Worm (Caenorhabditis elegans) whole organism, early embryonic: ENCODE data around the gene srr-10.

Experiments used
- B0310.2 ChIP-seq: sonication (generic microtip); optimal IDR thresholded peaks from 2 replicates; lab custom pipeline; 2016; ENCODE audit warnings: mild to moderate bottlenecking, missing genetic modification characterization, missing compliant biosample characterization
- F13C5.2 ChIP-seq: sonication (generic microtip); optimal IDR thresholded peaks from 2 replicates; lab custom pipeline; 2017; ENCODE audit warnings: mild to moderate bottlenecking, missing genetic modification characterization, inconsistent platforms, missing compliant biosample characterization
- aly-1 ChIP-seq: sonication (generic microtip); optimal IDR thresholded peaks from 2 replicates; lab custom pipeline; 2016; ENCODE audit warnings: missing genetic modification characterization, missing compliant biosample characterization
- ama-1 ChIP-seq: fragments of 150-350 bp; optimal IDR thresholded peaks from 2 replicates; lab custom pipeline; 2014
- ceh-13 ChIP-seq: fragments of 200-800 bp; sonication (Bioruptor generic); optimal IDR thresholded peaks from 2 replicates; lab custom pipeline; 2018; ENCODE audit warnings: mild to moderate bottlenecking, missing genetic modification characterization, missing compliant biosample characterization
- ceh-36 ChIP-seq: sonication (generic microtip); optimal IDR thresholded peaks from 2 replicates; lab custom pipeline; 2016; ENCODE audit warnings: missing genetic modification characterization, inconsistent platforms, missing compliant biosample characterization
- ets-7 ChIP-seq: sonication (generic microtip); optimal IDR thresholded peaks from 2 replicates; lab custom pipeline; 2016; ENCODE audit warnings: missing genotype, missing genetic modification characterization, missing compliant biosample characterization
- flt-1 ChIP-seq: fragments of 200-800 bp; sonication (Bioruptor generic); IDR thresholded peaks from 2 replicates; pipeline ENCODE4 v1.3.6; 2022; ENCODE audit warnings: missing genetic modification characterization, missing compliant biosample characterization
- hmbx-1 ChIP-seq: sonication (generic microtip); optimal IDR thresholded peaks from 2 replicates; lab custom pipeline; 2016; ENCODE audit warnings: mild to moderate bottlenecking, missing genetic modification characterization, missing compliant biosample characterization
- hmg-4 ChIP-seq: fragments of 200-800 bp; sonication (Bioruptor generic); optimal IDR thresholded peaks from 2 replicates; lab custom pipeline; 2018; ENCODE audit warnings: mild to moderate bottlenecking, missing genetic modification characterization, missing compliant biosample characterization
- hnd-1 ChIP-seq: sonication (generic microtip); optimal IDR thresholded peaks from 2 replicates; lab custom pipeline; 2016; ENCODE audit warnings: missing genetic modification characterization, missing compliant biosample characterization
- pes-1 ChIP-seq: fragments of 200-800 bp; sonication (Bioruptor generic); IDR thresholded peaks from 2 replicates; pipeline ENCODE4 v1.3.6; 2022; ENCODE audit warnings: missing genetic modification reagents, missing genetic modification characterization, missing compliant biosample characterization
- scrt-1 ChIP-seq: fragments of 200-800 bp; sonication (Bioruptor generic); IDR thresholded peaks from 2 replicates; pipeline ENCODE4 v1.3.6; 2022; ENCODE audit warnings: missing genetic modification characterization, missing compliant biosample characterization
- sea-1 ChIP-seq: fragments of 200-800 bp; sonication (Bioruptor generic); conservative IDR thresholded peaks from 2 replicates; pipeline ENCODE4 v1.3.6; 2022; ENCODE audit warnings: missing genetic modification characterization, missing compliant biosample characterization
- tbx-11 ChIP-seq: fragments of 200-800 bp; sonication (Bioruptor generic); IDR thresholded peaks from 2 replicates; pipeline ENCODE4 v1.3.6; 2022; ENCODE audit warnings: missing genetic modification characterization, missing compliant biosample characterization
- tbx-37 ChIP-seq: fragments of 200-800 bp; sonication (Bioruptor generic); conservative IDR thresholded peaks from 2 replicates; pipeline ENCODE4 v1.3.6; 2022; ENCODE audit warnings: missing genetic modification reagents, missing genetic modification characterization, missing compliant biosample characterization
- tra-4 ChIP-seq: sonication (generic microtip); optimal IDR thresholded peaks from 2 replicates; lab custom pipeline; 2017; ENCODE audit warnings: missing genetic modification characterization, missing compliant biosample characterization

The srr-10 gene

ce11 chrV:7754557-7754956 is 19.1 kb downstream of the srr-10 start, which contains the start of gene T05B11.4:
T05B11.4 (minus strand) TSS chrV:7754657.
- no peak for TF ChIP-seq flt-1 (GFP tag; lab: Robert Waterston, UW)
- TF ChIP-seq hnd-1, result no peak
- no peak for TF ChIP-seq tbx-11
- no peak for TF ChIP-seq ets-7 (tag; lab: Kevin White, UChicago)
- no peak for TF ChIP-seq tbx-37 (GFP tag; lab: Robert Waterston, UW)
- TF ChIP-seq hmbx-1, result no peak
- TF ChIP-seq tra-4 (tag; lab: Kevin White, UChicago), result no peak
- TF ChIP-seq ama-1 (lab: Kevin White, UChicago), result no peak
- no peak for TF ChIP-seq ceh-13 (GFP tag; lab: Kevin White, UChicago)
- no peak for TF ChIP-seq F13C5.2 (tag; lab: Kevin White, UChicago)
- no peak for TF ChIP-seq ceh-36 (tag; lab: Kevin White, UChicago)
- TF ChIP-seq sea-1 (GFP tag; lab: Robert Waterston, UW), result no peak
- TF ChIP-seq aly-1 (tag; lab: Kevin White, UChicago), result no peak
- no peak for TF ChIP-seq hmg-4
- no peak for TF ChIP-seq pes-1 (GFP tag; lab: Robert Waterston, UW)
- no peak for TF ChIP-seq scrt-1 (GFP tag; lab: Robert Waterston, UW)

- no peak for TF ChIP-seq scrt-1 (GFP tag; lab: Robert Waterston, UW)
- no peak for TF ChIP-seq ama-1 (lab: Kevin White, UChicago)
- no peak for TF ChIP-seq ceh-36 (tag; lab: Kevin White, UChicago)
- TF ChIP-seq hnd-1, result no peak
- no peak for TF ChIP-seq aly-1 (tag; lab: Kevin White, UChicago)
- no peak for TF ChIP-seq tra-4 (tag; lab: Kevin White, UChicago)
- TF ChIP-seq ets-7 (tag; lab: Kevin White, UChicago), result no peak
- no peak for TF ChIP-seq hmbx-1
- no peak for TF ChIP-seq flt-1 (GFP tag; lab: Robert Waterston, UW)
- TF ChIP-seq ceh-13 (GFP tag; lab: Kevin White, UChicago), result no peak
- no peak for TF ChIP-seq tbx-11
- TF ChIP-seq pes-1 (GFP tag; lab: Robert Waterston, UW), result no peak
- TF ChIP-seq B0310.2 (tag; lab: Kevin White, UChicago), result no peak
- TF ChIP-seq hmg-4, result no peak
- TF ChIP-seq tbx-37 (GFP tag; lab: Robert Waterston, UW), result no peak
- TF ChIP-seq F13C5.2 (tag; lab: Kevin White, UChicago), result no peak
- TF ChIP-seq sea-1 (GFP tag; lab: Robert Waterston, UW), result no peak
Measured at ce11 chrV:7755991-7756390, 20.6 kb downstream of the srr-10 start.

ce11 chrV:7759270-7759669 is 23.9 kb downstream of the srr-10 start:
- TF ChIP-seq F13C5.2 (tag; lab: Kevin White, UChicago) (no peak), pes-1 (GFP tag; lab: Robert Waterston, UW) (no peak), ama-1 (lab: Kevin White, UChicago) (no peak), sea-1 (GFP tag; lab: Robert Waterston, UW) (no peak), hmg-4 (no peak), B0310.2 (tag; lab: Kevin White, UChicago) (no peak), ceh-13 (GFP tag; lab: Kevin White, UChicago) (no peak), ceh-36 (tag; lab: Kevin White, UChicago) (no peak), aly-1 (tag; lab: Kevin White, UChicago) (no peak), hmbx-1 (no peak), tbx-11 (no peak)

- TF ChIP-seq tbx-37 (GFP tag; lab: Robert Waterston, UW) (no peak), ceh-36 (tag; lab: Kevin White, UChicago) (no peak), tbx-11 (no peak), aly-1 (tag; lab: Kevin White, UChicago) (no peak), hnd-1 (no peak), B0310.2 (tag; lab: Kevin White, UChicago) (no peak), ceh-13 (GFP tag; lab: Kevin White, UChicago) (no peak), ets-7 (tag; lab: Kevin White, UChicago) (no peak), ama-1 (lab: Kevin White, UChicago) (no peak), hmg-4 (no peak), pes-1 (GFP tag; lab: Robert Waterston, UW) (no peak), tra-4 (tag; lab: Kevin White, UChicago) (no peak), flt-1 (GFP tag; lab: Robert Waterston, UW) (no peak)
Measured at ce11 chrV:7760174-7760573, 24.8 kb downstream of the srr-10 start, which contains the start of gene hint-3. hint-3 (plus strand) TSS chrV:7760474.

ce11 chrV:7761906-7762305 is 26.5 kb downstream of the srr-10 start:
- TF ChIP-seq flt-1 (GFP tag; lab: Robert Waterston, UW) (no peak), F13C5.2 (tag; lab: Kevin White, UChicago) (no peak), ceh-36 (tag; lab: Kevin White, UChicago) (no peak), aly-1 (tag; lab: Kevin White, UChicago) (no peak), hmbx-1 (no peak), sea-1 (GFP tag; lab: Robert Waterston, UW) (no peak), ama-1 (lab: Kevin White, UChicago) (no peak), hmg-4 (no peak), scrt-1 (GFP tag; lab: Robert Waterston, UW) (no peak), pes-1 (GFP tag; lab: Robert Waterston, UW) (no peak), hnd-1 (no peak), ets-7 (tag; lab: Kevin White, UChicago) (no peak)

- TF ChIP-seq hmbx-1, result no peak
- TF ChIP-seq ceh-36 (tag; lab: Kevin White, UChicago), result no peak
- TF ChIP-seq F13C5.2 (tag; lab: Kevin White, UChicago), result no peak
- no peak for TF ChIP-seq tbx-11
- no peak for TF ChIP-seq flt-1 (GFP tag; lab: Robert Waterston, UW)
- no peak for TF ChIP-seq hnd-1
- TF ChIP-seq pes-1 (GFP tag; lab: Robert Waterston, UW), result no peak
- TF ChIP-seq ceh-13 (GFP tag; lab: Kevin White, UChicago), result no peak
- TF ChIP-seq tra-4 (tag; lab: Kevin White, UChicago), result no peak
- TF ChIP-seq B0310.2 (tag; lab: Kevin White, UChicago), result no peak
- TF ChIP-seq hmg-4, result no peak
- no peak for TF ChIP-seq ets-7 (tag; lab: Kevin White, UChicago)
- TF ChIP-seq ama-1 (lab: Kevin White, UChicago), result no peak
- no peak for TF ChIP-seq aly-1 (tag; lab: Kevin White, UChicago)
- no peak for TF ChIP-seq tbx-37 (GFP tag; lab: Robert Waterston, UW)
- no peak for TF ChIP-seq sea-1 (GFP tag; lab: Robert Waterston, UW)
- no peak for TF ChIP-seq scrt-1 (GFP tag; lab: Robert Waterston, UW)
Measured at ce11 chrV:7770961-7771360, 35.5 kb downstream of the srr-10 start, which contains the start of gene frpr-3. frpr-3 (plus strand) TSS chrV:7771261.
